Fruit fly (Drosophila melanogaster): ENCODE measurements around the gene CG7341.

CG7341 gene

dm6 chr3L:18154140-18154539 is 41.4 kb downstream of the CG7341 start (continued):
- TF ChIP-seq mirr (GFP tag; optimal IDR thresholded peaks at IDR 0.05) = no peak
- no peak for TF ChIP-seq ems (GFP tag; optimal IDR thresholded peaks at IDR 0.05)
- TF ChIP-seq Scr (GFP tag; IDR thresholded peaks at IDR 0.05; ENCODE audit: partially characterized antibody) = no peak
- 0 out of 3 replicates have a peak, but pooled peaks have one; percentile 30 for TF ChIP-seq ken (GFP tag; IDR thresholded peaks at IDR 0.05)
- TF ChIP-seq Med (GFP tag) = no peak
- TF ChIP-seq oc (tag; optimal IDR thresholded peaks at IDR 0.05) = no peak
- TF ChIP-seq ara (GFP tag; IDR thresholded peaks at IDR 0.05) = 0 out of 2 replicates have a peak, but pooled peaks have one; percentile 15
- TF ChIP-seq CG10959 (GFP tag; IDR thresholded peaks at IDR 0.05) = no peak
- peak; percentile 21; the same call in 1 of the 3 replicates for TF ChIP-seq otp (GFP tag; IDR thresholded peaks at IDR 0.05)
- peak; percentile 97 for TF ChIP-seq stwl (tag; optimal IDR thresholded peaks at IDR 0.05)
- no peak for TF ChIP-seq tup (GFP tag; optimal IDR thresholded peaks at IDR 0.05)
- no peak for TF ChIP-seq Kr (GFP tag; optimal IDR thresholded peaks at IDR 0.05)
- no peak for TF ChIP-seq CG3726 (GFP tag; IDR thresholded peaks at IDR 0.05)
- no peak for TF ChIP-seq Usf (GFP tag; optimal IDR thresholded peaks at IDR 0.05)
- TF ChIP-seq Hr39 (optimal IDR thresholded peaks at IDR 0.05) = no peak
- TF ChIP-seq CG10462 (GFP tag; optimal IDR thresholded peaks at IDR 0.05) = no peak
- peak; percentile 48 for TF ChIP-seq vvl (GFP tag; IDR thresholded peaks at IDR 0.05)

dm6 chr3L:18161175-18161574 is 48.4 kb downstream of the CG7341 start:
- no peak for TF ChIP-seq CG7372 (GFP tag; IDR thresholded peaks at IDR 0.05)
- TF ChIP-seq eve (GFP tag; optimal IDR thresholded peaks at IDR 0.05) = no peak
- TF ChIP-seq CG10209 (GFP tag; optimal IDR thresholded peaks at IDR 0.05) = no peak
- TF ChIP-seq CG8359 (GFP tag; optimal IDR thresholded peaks at IDR 0.05; ENCODE audit: borderline replicate concordance) = no peak
- peak; percentile 27; the same call in 1 of the 2 replicates for TF ChIP-seq CG42726 (GFP tag; IDR thresholded peaks at IDR 0.05; ENCODE audit: partially characterized antibody)
- peak; percentile 84 for TF ChIP-seq CTCF (GFP tag; optimal IDR thresholded peaks at IDR 0.05)
- no peak for TF ChIP-seq gcm2 (GFP tag; optimal IDR thresholded peaks at IDR 0.05)
- TF ChIP-seq exex (tag; optimal IDR thresholded peaks at IDR 0.05) = no peak

- TF ChIP-seq hkb (optimal IDR thresholded peaks at IDR 0.05) (no peak), hkb (GFP tag; IDR thresholded peaks at IDR 0.05) (0 out of 2 replicates have a peak, but pooled peaks have one; percentile 22), Deaf1 (tag; optimal IDR thresholded peaks at IDR 0.05) (peak; percentile 64), CG12769 (tag; optimal IDR thresholded peaks at IDR 0.05) (peak; percentile 33), CG8924 (tag; optimal IDR thresholded peaks at IDR 0.05) (no peak), Fer1 (GFP tag; optimal IDR thresholded peaks at IDR 0.05) (no peak), fd64A (GFP tag; optimal IDR thresholded peaks at IDR 0.05) (no peak), oc (tag; optimal IDR thresholded peaks at IDR 0.05) (peak; percentile 61), Pdp1 (GFP tag; optimal IDR thresholded peaks at IDR 0.05) (peak in 1 of 2 experiments; percentile 11), Fer2 (tag; optimal IDR thresholded peaks at IDR 0.05) (no peak), ftz-f1 (GFP tag; optimal IDR thresholded peaks at IDR 0.05) (no peak), Antp (GFP tag; optimal IDR thresholded peaks at IDR 0.05) (no peak), cg (GFP tag; optimal IDR thresholded peaks at IDR 0.05) (peak; percentile 30), zen (tag; optimal IDR thresholded peaks at IDR 0.05) (no peak), CG31441 (GFP tag; IDR thresholded peaks at IDR 0.05) (no peak), Trl (optimal IDR thresholded peaks at IDR 0.05) (peak in 1 of 2 experiments; percentile 3), Trl (GFP tag; optimal IDR thresholded peaks at IDR 0.05) (no peak), CG34224 (GFP tag; IDR thresholded peaks at IDR 0.05; ENCODE audit: partially characterized antibody) (no peak), CG31365 (tag; optimal IDR thresholded peaks at IDR 0.05) (no peak), CG9437 (GFP tag; optimal IDR thresholded peaks at IDR 0.05) (peak; percentile 13), CG3163 (GFP tag; optimal IDR thresholded peaks at IDR 0.05) (no peak), nom (GFP tag; optimal IDR thresholded peaks at IDR 0.05) (no peak), z (GFP tag; IDR thresholded peaks at IDR 0.05) (peak; percentile 68; the same call in 2 of the 3 replicates), ci (GFP tag; IDR thresholded peaks at IDR 0.05) (0 out of 3 replicates have a peak, but pooled peaks have one; percentile 28), BtbVII (GFP tag; optimal IDR thresholded peaks at IDR 0.05) (no peak), Hmx (GFP tag; optimal IDR thresholded peaks at IDR 0.05) (no peak)
These were observed 49.5 kb downstream of the CG7341 start, which contains the start of gene CG13699 for dm6 chr3L:18162174-18162690. Gene CG13699, minus strand, starts transcription at chr3L:18162522.

All from whole organism, embryonic.